Fruit fly (Drosophila melanogaster): ENCODE measurements around the gene Klp31E.

Gene Klp31E

dm6 chr2L:10468388-10468787, 54.6 kb downstream of the Klp31E start (continued):
- no peak for TF ChIP-seq prd (optimal IDR thresholded peaks at IDR 0.05)
- peak; percentile 63; the same call in 2 of the 3 replicates for TF ChIP-seq prd (GFP tag; IDR thresholded peaks at IDR 0.05)
- no peak for TF ChIP-seq zen2 (GFP tag; IDR thresholded peaks at IDR 0.05; ENCODE audit: partially characterized antibody)
- TF ChIP-seq CG12391 (tag; optimal IDR thresholded peaks at IDR 0.05): peak; percentile 63
- no peak for TF ChIP-seq CG10462 (GFP tag; optimal IDR thresholded peaks at IDR 0.05)
- no peak; the same call in 1 of the 2 replicates for TF ChIP-seq CkIIα-i1 (GFP tag; IDR thresholded peaks at IDR 0.05)
- TF ChIP-seq wdn (GFP tag; IDR thresholded peaks at IDR 0.05): no peak
- TF ChIP-seq CG6791 (GFP tag; IDR thresholded peaks at IDR 0.05; ENCODE audit: partially characterized antibody): no peak
- TF ChIP-seq Dp (GFP tag; optimal IDR thresholded peaks at IDR 0.05): no peak
- peak; percentile 76 for TF ChIP-seq zfh1 (GFP tag; IDR thresholded peaks at IDR 0.05)
- no peak for TF ChIP-seq ftz-f1 (GFP tag; optimal IDR thresholded peaks at IDR 0.05)
- peak; percentile 38; the same call in 1 of the 2 replicates for TF ChIP-seq onecut (GFP tag; IDR thresholded peaks at IDR 0.05)
- TF ChIP-seq CG7357 (GFP tag; IDR thresholded peaks at IDR 0.05): peak; percentile 20; the same call in 1 of the 3 replicates
- no peak for TF ChIP-seq CG9437 (GFP tag; optimal IDR thresholded peaks at IDR 0.05)
- peak; percentile 80 for TF ChIP-seq Drgx (GFP tag; IDR thresholded peaks at IDR 0.05)
- peak; percentile 86 for TF ChIP-seq Rfx (GFP tag; IDR thresholded peaks at IDR 0.05)
- peak; percentile 93 for TF ChIP-seq Ets65A (GFP tag)
- no peak for TF ChIP-seq CG15073 (GFP tag; optimal IDR thresholded peaks at IDR 0.05)
- TF ChIP-seq Fer2 (tag; optimal IDR thresholded peaks at IDR 0.05): peak; percentile 25
- TF ChIP-seq stwl (tag; optimal IDR thresholded peaks at IDR 0.05): no peak
- TF ChIP-seq CG11723 (GFP tag; optimal IDR thresholded peaks at IDR 0.05): no peak
- TF ChIP-seq cwo (GFP tag; optimal IDR thresholded peaks at IDR 0.05): no peak
- TF ChIP-seq CG5953 (GFP tag; IDR thresholded peaks at IDR 0.05): no peak
- TF ChIP-seq CG6272 (GFP tag; IDR thresholded peaks at IDR 0.05): no peak
- no peak for TF ChIP-seq MBD-R2 (GFP tag; IDR thresholded peaks at IDR 0.05)
- TF ChIP-seq tgo (GFP tag; IDR thresholded peaks at IDR 0.05): peak; percentile 72; the same call in 2 of the 3 replicates
- TF ChIP-seq crp (GFP tag; optimal IDR thresholded peaks at IDR 0.05): no peak
- TF ChIP-seq CG15696 (tag; optimal IDR thresholded peaks at IDR 0.05): no peak
- TF ChIP-seq repo (GFP tag; optimal IDR thresholded peaks at IDR 0.05): no peak
- TF ChIP-seq exex (tag; optimal IDR thresholded peaks at IDR 0.05): peak; percentile 4
- TF ChIP-seq CG9215 (GFP tag; IDR thresholded peaks at IDR 0.05): no peak; the same call in 1 of the 2 replicates
- TF ChIP-seq Rx (GFP tag; IDR thresholded peaks at IDR 0.05): 0 out of 2 replicates have a peak, but pooled peaks have one; percentile 39
- no peak for TF ChIP-seq amos (GFP tag; IDR thresholded peaks at IDR 0.05; ENCODE audit: partially characterized antibody)
- peak; percentile 55 for TF ChIP-seq az2 (GFP tag; optimal IDR thresholded peaks at IDR 0.05)
- peak; percentile 49 for TF ChIP-seq CG1602 (GFP tag; optimal IDR thresholded peaks at IDR 0.05)
- TF ChIP-seq PHDP (tag; optimal IDR thresholded peaks at IDR 0.05): peak; percentile 59
- no peak for TF ChIP-seq Nf-YB (GFP tag; optimal IDR thresholded peaks at IDR 0.05)
- peak; percentile 51; the same call in 1 of the 3 replicates for TF ChIP-seq so (GFP tag; IDR thresholded peaks at IDR 0.05)
- peak; percentile 51; the same call in 1 of the 2 replicates for TF ChIP-seq CG32772 (GFP tag; IDR thresholded peaks at IDR 0.05)
- no peak for TF ChIP-seq CG8765 (GFP tag; IDR thresholded peaks at IDR 0.05)
- TF ChIP-seq ttk (GFP tag; IDR thresholded peaks at IDR 0.05): peak; percentile 51
- TF ChIP-seq Bteb2 (GFP tag; optimal IDR thresholded peaks at IDR 0.05): no peak
- TF ChIP-seq CG2889 (GFP tag; IDR thresholded peaks at IDR 0.05): 0 out of 3 replicates have a peak, but pooled peaks have one; percentile 45
- no peak for TF ChIP-seq Dref (GFP tag; IDR thresholded peaks at IDR 0.05)
- TF ChIP-seq CG2202 (tag; optimal IDR thresholded peaks at IDR 0.05): no peak
- no peak for TF ChIP-seq psq (GFP tag; optimal IDR thresholded peaks at IDR 0.05)
- TF ChIP-seq HHEX (GFP tag; optimal IDR thresholded peaks at IDR 0.05): peak; percentile 61
- peak; percentile 79 for TF ChIP-seq lab (GFP tag; optimal IDR thresholded peaks at IDR 0.05)
- 0 out of 3 replicates have a peak, but pooled peaks have one; percentile 26 for TF ChIP-seq Dbx (GFP tag; IDR thresholded peaks at IDR 0.05)
- no peak for TF ChIP-seq Poxn (GFP tag; IDR thresholded peaks at IDR 0.05)
- no peak for TF ChIP-seq inv (GFP tag; IDR thresholded peaks at IDR 0.05; ENCODE audit: partially characterized antibody)

All from whole organism, embryonic.